Worm (Caenorhabditis elegans): ENCODE results near the gene mrps-5.

ce11 chrV:12567312-12567711 lies 4.0 kb downstream of the mrps-5 start:
- no peak for TF ChIP-seq hmg-1.2 (GFP tag; IDR thresholded peaks at IDR 0.05)
- no peak for TF ChIP-seq sea-2 (GFP tag; IDR thresholded peaks at IDR 0.05)
- TF ChIP-seq F52B5.7 (tag; optimal IDR thresholded peaks at IDR 0.05): no peak
- no peak for TF ChIP-seq B0019.2 (GFP tag; conservative IDR thresholded peaks at IDR 0.05)
- no peak for TF ChIP-seq dpl-1 (GFP tag; optimal IDR thresholded peaks at IDR 0.05)
- TF ChIP-seq unc-130 (GFP tag; optimal IDR thresholded peaks at IDR 0.05): no peak
- no peak for TF ChIP-seq madf-3 (GFP tag; IDR thresholded peaks at IDR 0.05)
- no peak for TF ChIP-seq ztf-22 (GFP tag; optimal IDR thresholded peaks at IDR 0.05)
- no peak for TF ChIP-seq nhr-90 (tag; optimal IDR thresholded peaks at IDR 0.05)
- no peak for TF ChIP-seq zim-3 (tag; optimal IDR thresholded peaks at IDR 0.05)
- TF ChIP-seq zfh-2 (GFP tag; conservative IDR thresholded peaks at IDR 0.05): no peak
